Fruit fly (Drosophila melanogaster) Kc167 (cell line): ENCODE results near the gene CG3748.

Experiments
- Myc ChIP-seq: fragments of >200 bp; optimal IDR thresholded peaks from 2 replicates; lab custom pipeline; 2017; ENCODE audit warnings: missing external identifiers
- Sin3A ChIP-seq: fragments of >200 bp; optimal IDR thresholded peaks from 2 replicates; lab custom pipeline; 2018; ENCODE audit warnings: missing external identifiers
- h ChIP-seq: fragments of >200 bp; optimal IDR thresholded peaks from 3 replicates; lab custom pipeline; 2018; ENCODE audit warnings: missing external identifiers
- insv ChIP-seq: fragments of >200 bp; optimal IDR thresholded peaks from 3 replicates; lab custom pipeline; 2018; ENCODE audit warnings: missing external identifiers
- psq ChIP-seq: fragments of >200 bp; optimal IDR thresholded peaks from 2 replicates; lab custom pipeline; 2017; ENCODE audit warnings: missing external identifiers
- ttk ChIP-seq: sonication (Bioruptor generic); optimal IDR thresholded peaks from 2 replicates; lab custom pipeline; 2017; ENCODE audit warnings: missing external identifiers

CG3748 gene

dm6 chr2L:9386270-9386669 lies 43.6 kb downstream of the CG3748 start:
- no peak for TF ChIP-seq Sin3A (lab: Kevin White, UChicago)

DNA sequence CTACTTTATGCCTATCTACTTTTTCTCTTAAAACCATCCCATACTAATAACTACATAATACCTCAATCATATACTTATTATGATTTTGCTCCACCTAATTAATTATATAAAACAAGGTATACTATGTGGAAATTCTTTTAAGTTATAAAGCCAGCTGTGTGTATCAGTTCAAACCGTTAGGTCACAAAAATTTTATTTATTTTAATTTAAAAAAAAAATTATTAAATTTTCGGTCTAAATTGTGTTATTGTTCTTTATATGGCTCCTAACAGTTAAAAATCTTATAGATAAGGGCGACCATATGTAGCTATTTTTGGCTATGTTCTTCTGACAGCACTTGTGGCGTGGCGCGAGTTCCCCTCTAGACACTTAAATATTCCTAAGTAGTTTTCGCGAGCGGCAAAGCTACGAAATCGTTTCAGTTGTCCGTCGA lies 44.6 kb downstream of the CG3748 start, which contains the start of gene Aldh:
TSS of gene Aldh (plus strand) at position 150 of the 433 bp plus-strand sequence.
- no peak for TF ChIP-seq h (lab: Kevin White, UChicago)
- TF ChIP-seq Myc = no peak
- no peak for TF ChIP-seq ttk (lab: Kevin White, UChicago)
- no peak for TF ChIP-seq psq (lab: Kevin White, UChicago)
- no peak for TF ChIP-seq Sin3A (lab: Kevin White, UChicago)
- TF ChIP-seq insv (lab: Kevin White, UChicago) = no peak

dm6 chr2L:9388013-9388605 lies 45.5 kb downstream of the CG3748 start:
- no peak for TF ChIP-seq Myc
- no peak for TF ChIP-seq insv (lab: Kevin White, UChicago)

dm6 chr2L:9388924-9389765 lies 46.5 kb downstream of the CG3748 start:
- TF ChIP-seq Sin3A (lab: Kevin White, UChicago) = no peak
- TF ChIP-seq Myc = no peak
- no peak for TF ChIP-seq psq (lab: Kevin White, UChicago)
- no peak for TF ChIP-seq h (lab: Kevin White, UChicago)
- no peak for TF ChIP-seq ttk (lab: Kevin White, UChicago)
- TF ChIP-seq insv (lab: Kevin White, UChicago) = no peak
